Worm (Caenorhabditis elegans) whole organism, L4 larva: ENCODE results near the gene nsph-4.2.

Experiments
- ama-1 ChIP-seq: fragments of 150-350 bp; optimal IDR thresholded peaks from 2 replicates; lab custom pipeline; 2014; ENCODE audit warnings: inconsistent platforms, mixed read lengths
- duxl-1 ChIP-seq: sonication (generic microtip); optimal IDR thresholded peaks from 2 replicates; lab custom pipeline; 2016; ENCODE audit warnings: mild to moderate bottlenecking, missing genetic modification characterization, moderate library complexity, missing compliant biosample characterization; ENCODE audit not compliant: poor library complexity
- lin-38 ChIP-seq: fragments of 200-800 bp; sonication (Bioruptor generic); IDR thresholded peaks from 2 replicates; pipeline ENCODE4 v1.3.6; 2022; ENCODE audit warnings: missing genetic modification reagents, missing genetic modification characterization, missing compliant biosample characterization
- mdl-1 ChIP-seq, 2 experiments: fragments of 150-350 bp in 1 of 2; sonication (generic microtip) in 1 of 2; optimal IDR thresholded peaks; 2 replicates each; lab custom pipeline; 2014 to 2017; ENCODE audit warnings: missing biosample characterization in 2 of 2, missing genetic modification characterization in 2 of 2
- nhr-76 ChIP-seq: fragments of 150-350 bp; optimal IDR thresholded peaks from 2 replicates; lab custom pipeline; 2014; ENCODE audit warnings: missing biosample characterization, missing genetic modification characterization
- spr-1 ChIP-seq: sonication (generic microtip); optimal IDR thresholded peaks from 2 replicates; lab custom pipeline; 2016; ENCODE audit warnings: mild to moderate bottlenecking, missing genetic modification characterization, missing compliant biosample characterization

DNA sequence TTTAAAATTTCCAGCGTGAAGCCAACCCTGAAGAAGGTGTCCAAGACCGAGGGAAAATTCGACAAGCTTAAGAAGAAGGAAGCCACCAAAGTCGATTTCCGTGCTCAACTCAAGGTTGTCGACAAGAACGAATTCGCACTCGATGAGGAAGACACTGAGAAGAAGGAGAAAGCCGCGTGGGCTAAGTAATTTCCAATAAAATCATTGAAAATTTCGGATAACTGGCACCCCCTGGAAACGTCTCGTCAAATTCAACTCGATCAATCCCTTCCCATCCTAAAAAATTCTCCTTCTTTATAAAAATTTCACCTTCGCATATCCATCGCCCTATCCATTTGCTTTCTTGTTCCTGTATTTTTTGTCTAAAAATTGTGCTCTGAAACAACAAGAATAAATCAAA lies 11.9 kb upstream of the nsph-4.2 start:
- TF ChIP-seq mdl-1 (tag; optimal IDR thresholded peaks at IDR 0.05; lab: Kevin White, UChicago) (no peak), nhr-76 (no peak), duxl-1 (tag; lab: Kevin White, UChicago) (no peak), lin-38 (no peak), spr-1 (tag; lab: Kevin White, UChicago) (no peak), ama-1 (lab: Kevin White, UChicago) (no peak)
